Fruit fly (Drosophila melanogaster) whole organism, wandering third instar larva: Measurements from ENCODE around the gene ttk.
A peak's percentile ranks its signal among the peaks of the same experiment; 100 is the strongest.

Source experiments
- Abd-B ChIP-seq: fragments of >200 bp; optimal IDR thresholded peaks from 2 replicates; lab custom pipeline; 2017; ENCODE audit warnings: missing biosample characterization, missing genetic modification characterization
- CG32264 ChIP-seq: fragments of 200-800 bp; sonication (Bioruptor generic); optimal IDR thresholded peaks from 2 replicates; lab custom pipeline; 2016; ENCODE audit warnings: missing biosample characterization, missing genetic modification characterization
- CG9705 ChIP-seq: fragments of 200-800 bp; sonication (Bioruptor generic); optimal IDR thresholded peaks from 2 replicates; lab custom pipeline; 2018; ENCODE audit warnings: missing biosample characterization, mild to moderate bottlenecking, missing genetic modification characterization
- CrebA ChIP-seq: fragments of 200-800 bp; sonication (Bioruptor generic); optimal IDR thresholded peaks from 2 replicates; lab custom pipeline; 2016; ENCODE audit warnings: missing biosample characterization, mild to moderate bottlenecking, missing genetic modification characterization, borderline replicate concordance
- Dfd ChIP-seq: fragments of >200 bp; optimal IDR thresholded peaks from 2 replicates; lab custom pipeline; 2017; ENCODE audit warnings: missing biosample characterization, missing genetic modification characterization
- Dif ChIP-seq: fragments of 200-275, 200-300 bp; sonication (Bioruptor generic); optimal IDR thresholded peaks from 2 replicates; lab custom pipeline; 2018; ENCODE audit warnings: missing biosample characterization, missing genetic modification characterization; ENCODE audit not compliant: partially characterized antibody
- GATAd ChIP-seq: sonication (Bioruptor generic); optimal IDR thresholded peaks from 2 replicates; lab custom pipeline; 2016; ENCODE audit warnings: missing biosample characterization, missing genetic modification characterization
- HLH106 ChIP-seq: fragments of 200-800 bp; optimal IDR thresholded peaks from 3 replicates; lab custom pipeline; 2019; ENCODE audit warnings: missing biosample characterization, mild to moderate bottlenecking, missing genetic modification characterization, moderate library complexity
- Hnf4 ChIP-seq: fragments of 200-800 bp; sonication (Bioruptor generic); optimal IDR thresholded peaks from 2 replicates; lab custom pipeline; 2016; ENCODE audit warnings: missing biosample characterization, mild to moderate bottlenecking, missing genetic modification characterization
- Hr78 ChIP-seq: fragments of >200 bp; optimal IDR thresholded peaks from 2 replicates; lab custom pipeline; 2017; ENCODE audit warnings: missing biosample characterization, missing genetic modification characterization
- Hr83 ChIP-seq: fragments of 200-300 bp; sonication (Bioruptor generic); optimal IDR thresholded peaks from 2 replicates; lab custom pipeline; 2016; ENCODE audit warnings: missing biosample characterization, mild to moderate bottlenecking, missing genetic modification characterization, moderate library complexity; ENCODE audit not compliant: poor library complexity, severe bottlenecking
- Jra ChIP-seq: sonication (Bioruptor generic); optimal IDR thresholded peaks from 2 replicates; lab custom pipeline; 2016; ENCODE audit warnings: missing biosample characterization, missing genetic modification characterization
- Mio ChIP-seq: sonication (Bioruptor generic); optimal IDR thresholded peaks from 2 replicates; lab custom pipeline; 2016; ENCODE audit warnings: missing biosample characterization, missing genetic modification characterization
- Myc ChIP-seq: fragments of >200 bp; optimal IDR thresholded peaks from 2 replicates; lab custom pipeline; 2017
- N ChIP-seq: fragments of >200 bp; optimal IDR thresholded peaks from 2 replicates; lab custom pipeline; 2018; ENCODE audit warnings: missing biosample characterization, missing external identifiers, missing genetic modification characterization
- OdsH ChIP-seq: fragments of 200-800 bp; sonication (Bioruptor generic); optimal IDR thresholded peaks from 2 replicates; lab custom pipeline; 2016; ENCODE audit warnings: missing biosample characterization, mild to moderate bottlenecking, missing genetic modification characterization
- Rel ChIP-seq, 2 experiments: fragments of 200-800 bp; sonication (Bioruptor generic) in 1 of 2; optimal IDR thresholded peaks; 2 replicates in 1 of 2; 3 replicates in 1 of 2; lab custom pipeline; 2016 to 2019; ENCODE audit warnings: mild to moderate bottlenecking in 2 of 2, missing biosample characterization in 2 of 2, missing genetic modification characterization in 2 of 2, moderate library complexity in 1 of 2
- Sp1 ChIP-seq: fragments of 200-800 bp; sonication (Bioruptor generic); optimal IDR thresholded peaks from 3 replicates; lab custom pipeline; 2019; ENCODE audit warnings: missing biosample characterization, mild to moderate bottlenecking, missing genetic modification characterization, moderate library complexity
- Vsx2 ChIP-seq: fragments of 200-300, 225-300 bp; sonication (Bioruptor generic); optimal IDR thresholded peaks from 2 replicates; lab custom pipeline; 2018; ENCODE audit warnings: missing biosample characterization, missing genetic modification characterization; ENCODE audit not compliant: partially characterized antibody
- br ChIP-seq: fragments of 200-800 bp; sonication (Bioruptor generic); optimal IDR thresholded peaks from 2 replicates; lab custom pipeline; 2016; ENCODE audit warnings: missing biosample characterization, missing genetic modification characterization
- brk ChIP-seq: fragments of 200-800 bp; sonication (Bioruptor generic); optimal IDR thresholded peaks from 2 replicates; lab custom pipeline; 2016; ENCODE audit warnings: missing biosample characterization, mild to moderate bottlenecking, missing genetic modification characterization
- dl ChIP-seq, 2 experiments: fragments of 175-275, 200-275 bp in 1 of 2; fragments of 200-275 bp in 1 of 2; sonication (Bioruptor generic); optimal IDR thresholded peaks; lab custom pipeline; 2018; ENCODE audit warnings: mild to moderate bottlenecking in 2 of 2, missing biosample characterization in 2 of 2, missing genetic modification characterization in 2 of 2, moderate library complexity in 2 of 2; ENCODE audit not compliant: partially characterized antibody in 2 of 2, insufficient read depth in 1 of 2
- dmrt93B ChIP-seq: fragments of 200-800 bp; sonication (Bioruptor generic); optimal IDR thresholded peaks from 2 replicates; lab custom pipeline; 2018; ENCODE audit warnings: missing biosample characterization, mild to moderate bottlenecking, missing genetic modification characterization
- dsf ChIP-seq: sonication (Bioruptor generic); optimal IDR thresholded peaks from 2 replicates; lab custom pipeline; 2016; ENCODE audit warnings: missing biosample characterization, missing genetic modification characterization, borderline replicate concordance
- ey ChIP-seq: fragments of 200-800 bp; sonication (Bioruptor generic); optimal IDR thresholded peaks from 2 replicates; lab custom pipeline; 2016; ENCODE audit warnings: missing biosample characterization, missing genetic modification characterization
- foxo ChIP-seq, 2 experiments: fragments of 200-800 bp; sonication (Bioruptor generic); optimal IDR thresholded peaks; 2 replicates in 1 of 2; 3 replicates in 1 of 2; lab custom pipeline; 2016 to 2017; ENCODE audit warnings: missing biosample characterization in 2 of 2, missing genetic modification characterization in 2 of 2
- fru ChIP-seq: fragments of 200-800 bp; sonication (Bioruptor generic); optimal IDR thresholded peaks from 3 replicates; lab custom pipeline; 2016; ENCODE audit warnings: missing biosample characterization, mild to moderate bottlenecking, missing genetic modification characterization
- h ChIP-seq: fragments of 200-800 bp; sonication (Bioruptor generic); optimal IDR thresholded peaks from 3 replicates; lab custom pipeline; 2016; ENCODE audit warnings: missing biosample characterization, mild to moderate bottlenecking, missing genetic modification characterization
- jim ChIP-seq: fragments of 175-275, 200-325 bp; sonication (Bioruptor generic); optimal IDR thresholded peaks from 2 replicates; lab custom pipeline; 2016; ENCODE audit warnings: missing biosample characterization, mild to moderate bottlenecking, missing genetic modification characterization
- lola ChIP-seq: fragments of >200 bp; optimal IDR thresholded peaks from 2 replicates; lab custom pipeline; 2017; ENCODE audit warnings: missing biosample characterization, missing genetic modification characterization
- pan ChIP-seq: fragments of >200 bp; optimal IDR thresholded peaks from 2 replicates; lab custom pipeline; 2017
- psq ChIP-seq: fragments of 200-800 bp; sonication (Bioruptor generic); optimal IDR thresholded peaks from 3 replicates; lab custom pipeline; 2017; ENCODE audit warnings: missing biosample characterization, mild to moderate bottlenecking, missing genetic modification characterization, moderate library complexity
- rgr ChIP-seq: fragments of 200-800 bp; sonication (Bioruptor generic); optimal IDR thresholded peaks from 3 replicates; lab custom pipeline; 2016; ENCODE audit warnings: missing biosample characterization, mild to moderate bottlenecking, missing genetic modification characterization
- sage ChIP-seq: fragments of 200-800 bp; sonication (Bioruptor generic); optimal IDR thresholded peaks from 2 replicates; lab custom pipeline; 2016; ENCODE audit warnings: missing biosample characterization, mild to moderate bottlenecking, missing genetic modification characterization
- sv ChIP-seq: fragments of 200-800 bp; sonication (Bioruptor generic); optimal IDR thresholded peaks from 3 replicates; lab custom pipeline; 2016; ENCODE audit warnings: missing biosample characterization, missing genetic modification characterization
- tai ChIP-seq: sonication (Bioruptor generic); optimal IDR thresholded peaks from 2 replicates; lab custom pipeline; 2016; ENCODE audit warnings: missing biosample characterization, missing genetic modification characterization
- usp ChIP-seq: fragments of >200 bp; optimal IDR thresholded peaks from 2 replicates; lab custom pipeline; 2017; ENCODE audit warnings: missing biosample characterization, missing genetic modification characterization
- woc ChIP-seq: sonication (Bioruptor generic); optimal IDR thresholded peaks from 2 replicates; lab custom pipeline; 2016; ENCODE audit warnings: missing biosample characterization, mild to moderate bottlenecking, missing genetic modification characterization

ttk gene

DNA sequence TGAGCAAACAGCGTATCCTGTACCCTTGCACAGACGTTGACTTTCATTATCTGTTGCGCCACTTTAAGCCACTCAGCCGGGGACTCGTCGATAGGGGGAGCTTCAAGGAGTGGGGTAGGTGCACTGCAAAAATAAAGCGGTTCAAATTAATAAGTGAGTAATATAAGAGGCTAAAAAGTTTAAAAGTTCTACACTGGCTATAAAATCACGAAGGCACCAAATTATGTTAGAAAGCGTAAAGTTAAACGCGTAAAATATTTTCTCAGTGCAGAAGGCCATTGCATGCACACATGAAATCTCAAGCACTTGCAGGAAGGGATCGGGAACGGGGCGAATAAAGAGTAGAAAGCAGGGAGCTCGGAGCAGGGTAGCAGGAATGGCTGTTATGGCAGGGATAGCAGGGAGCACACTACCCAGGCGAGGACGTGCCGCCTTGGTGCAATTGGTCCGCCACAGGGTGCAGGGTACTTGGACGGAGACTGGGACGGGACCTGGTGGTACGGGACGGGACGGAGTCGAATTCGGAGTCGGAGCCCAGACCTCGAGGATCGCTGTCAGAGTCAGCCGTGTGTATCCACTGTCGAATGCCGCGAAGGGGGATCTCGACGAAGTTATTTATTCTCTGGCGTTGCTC lies 15.4 kb upstream of the ttk start:
- TF ChIP-seq GATAd (GFP tag; lab: Kevin White, UChicago) (peak; percentile 66), Myc (lab: Kevin White, UChicago) (no peak), h (GFP tag; lab: Kevin White, UChicago) (peak; percentile 97), CG9705 (GFP tag; lab: Kevin White, UChicago) (peak; percentile 93), Mio (GFP tag; lab: Kevin White, UChicago) (peak; percentile 62), jim (GFP tag; lab: Kevin White, UChicago) (no peak), Dif (peak; percentile 45), tai (GFP tag; lab: Kevin White, UChicago) (no peak), Hr78 (GFP tag; lab: Kevin White, UChicago) (no peak), brk (GFP tag; lab: Kevin White, UChicago) (peak; percentile 76), CrebA (peak; percentile 87), lola (GFP tag; lab: Kevin White, UChicago) (no peak), Abd-B (GFP tag; lab: Kevin White, UChicago) (no peak), woc (peak; percentile 99), ey (GFP tag; lab: Kevin White, UChicago) (peak; percentile 96), dmrt93B (GFP tag; lab: Kevin White, UChicago) (peak; percentile 91), fru (GFP tag; lab: Kevin White, UChicago) (peak; percentile 98), usp (no peak), rgr (GFP tag; lab: Kevin White, UChicago) (peak; percentile 95), N (GFP tag; lab: Kevin White, UChicago) (no peak), Sp1 (GFP tag; lab: Kevin White, UChicago) (peak; percentile 96), Rel (GFP tag; optimal IDR thresholded peaks at IDR 0.05; lab: Kevin White, UChicago) (peak; percentile 75), Rel (tag; optimal IDR thresholded peaks at IDR 0.05; lab: Kevin White, UChicago) (peak; percentile 79), HLH106 (tag; lab: Kevin White, UChicago) (peak; percentile 96), psq (peak; percentile 92), sage (peak; percentile 91), Dfd (GFP tag; lab: Kevin White, UChicago) (no peak), dsf (GFP tag; lab: Kevin White, UChicago) (peak; percentile 51), Hr83 (peak; percentile 34), dl (GFP tag; optimal IDR thresholded peaks at IDR 0.05; lab: Kevin White, UChicago; ENCODE audit: insufficient read depth in 1 of 2, partially characterized antibody in 2 of 2) (no peak), CG32264 (GFP tag; lab: Kevin White, UChicago) (peak; percentile 90), Hnf4 (GFP tag; lab: Kevin White, UChicago) (peak; percentile 95), pan (no peak), Jra (GFP tag; lab: Kevin White, UChicago) (peak; percentile 89), br (GFP tag; lab: Kevin White, UChicago) (peak; percentile 95), sv (GFP tag; lab: Kevin White, UChicago) (no peak), foxo (GFP tag; optimal IDR thresholded peaks at IDR 0.05; lab: Kevin White, UChicago) (peak; percentile 82 to 96), OdsH (GFP tag; lab: Kevin White, UChicago) (peak; percentile 96), Vsx2 (no peak)

DNA sequence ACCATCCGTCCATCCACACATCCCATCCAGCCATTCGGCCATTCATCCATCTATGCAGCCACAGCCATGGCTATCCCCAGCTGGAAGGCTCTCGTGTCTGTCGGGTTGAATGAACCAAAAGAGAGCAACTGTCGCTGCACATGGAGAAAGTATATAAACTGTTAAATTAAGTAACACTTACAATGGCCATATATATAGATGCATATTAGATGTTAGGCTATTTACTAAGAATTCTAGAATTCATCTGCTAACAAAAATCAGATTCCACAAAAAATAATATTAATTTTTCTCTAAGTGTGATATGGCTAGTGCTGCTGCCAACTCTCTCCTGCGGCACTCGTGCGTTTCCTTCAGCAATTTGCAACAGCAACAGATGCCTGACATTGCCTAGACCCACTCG lies 13.5 kb upstream of the ttk start:
- TF ChIP-seq CG32264 (GFP tag; lab: Kevin White, UChicago) (no peak), usp (no peak), ey (GFP tag; lab: Kevin White, UChicago) (peak; percentile 9), fru (GFP tag; lab: Kevin White, UChicago) (peak; percentile 13), rgr (GFP tag; lab: Kevin White, UChicago) (peak; percentile 5)
- TF ChIP-seq, all 38 proteins: peak for 3
